Worm (Caenorhabditis elegans) whole organism, young adult: ENCODE results near the gene ran-3.

ENCODE experiments used
- F49E8.2 ChIP-seq: sonication (generic microtip); optimal IDR thresholded peaks from 3 replicates; lab custom pipeline; 2017; ENCODE audit warnings: missing genetic modification characterization, mild to moderate bottlenecking, missing compliant biosample characterization, antibody characterized with exemption, moderate library complexity; ENCODE audit not compliant: insufficient read depth
- F55B11.4 ChIP-seq: sonication (generic microtip); optimal IDR thresholded peaks from 2 replicates; lab custom pipeline; 2016; ENCODE audit warnings: missing compliant biosample characterization, missing genetic modification characterization, borderline replicate concordance; ENCODE audit not compliant: insufficient read depth
- aptf-3 ChIP-seq: fragments of 200-800 bp; sonication (Bioruptor generic); IDR thresholded peaks from 2 replicates; pipeline ENCODE4 v1.3.6; 2022; ENCODE audit warnings: missing genetic modification characterization, missing compliant biosample characterization
- ceh-40 ChIP-seq: fragments of 200-800 bp; sonication (Bioruptor generic); IDR thresholded peaks from 2 replicates; pipeline ENCODE4 v1.3.6; 2022; ENCODE audit warnings: missing genetic modification characterization, missing compliant biosample characterization
- hlh-26 ChIP-seq: fragments of 200-800 bp; sonication (Bioruptor generic); conservative IDR thresholded peaks from 2 replicates; pipeline ENCODE4 v1.3.6; 2022; ENCODE audit warnings: missing genetic modification reagents, missing genetic modification characterization, missing compliant biosample characterization
- hmg-20 ChIP-seq: fragments of 200-800 bp; sonication (Bioruptor generic); IDR thresholded peaks from 2 replicates; pipeline ENCODE4 v1.3.6; 2022; ENCODE audit warnings: missing genetic modification reagents, missing genetic modification characterization, missing compliant biosample characterization
- lin-26 ChIP-seq: fragments of 200-800 bp; sonication (Bioruptor generic); IDR thresholded peaks from 2 replicates; pipeline ENCODE4 v1.3.6; 2022; ENCODE audit warnings: missing genetic modification reagents, missing genetic modification characterization, missing compliant biosample characterization
- nfya-1 ChIP-seq: sonication (generic microtip); optimal IDR thresholded peaks from 2 replicates; lab custom pipeline; 2017; ENCODE audit warnings: antibody characterized with exemption, missing compliant biosample characterization, missing genetic modification characterization, borderline replicate concordance; ENCODE audit not compliant: insufficient read depth
- nfyb-1 ChIP-seq: fragments of 200-800 bp; sonication (Bioruptor generic); IDR thresholded peaks from 2 replicates; pipeline ENCODE4 v1.3.6; 2022; ENCODE audit warnings: missing genetic modification reagents, missing genetic modification characterization, missing compliant biosample characterization
- nhr-90 ChIP-seq: sonication (generic microtip); optimal IDR thresholded peaks from 2 replicates; lab custom pipeline; 2016; ENCODE audit warnings: missing genotype, mild to moderate bottlenecking, missing genetic modification characterization, missing compliant biosample characterization
- pha-4 ChIP-seq: fragments of 150-350 bp; sonication (generic microtip); optimal IDR thresholded peaks from 2 replicates; lab custom pipeline; 2014; ENCODE audit warnings: missing biosample characterization, missing genetic modification reagents, missing genetic modification characterization
- tbx-9 ChIP-seq: sonication (generic microtip); optimal IDR thresholded peaks from 2 replicates; lab custom pipeline; 2016; ENCODE audit warnings: borderline replicate concordance, missing genetic modification characterization, inconsistent platforms, missing compliant biosample characterization
- ztf-6 ChIP-seq: fragments of 200-800 bp; sonication (Bioruptor generic); IDR thresholded peaks from 2 replicates; pipeline ENCODE4 v1.3.6; 2022; ENCODE audit warnings: missing genetic modification reagents, missing genetic modification characterization, missing compliant biosample characterization

- TF ChIP-seq tbx-9 (tag; lab: Kevin White, UChicago) (no peak), lin-26 (no peak), F49E8.2 (no peak), nfya-1 (tag; lab: Kevin White, UChicago) (no peak), hlh-26 (no peak), pha-4 (tag; lab: Kevin White, UChicago) (no peak), ztf-6 (GFP tag; lab: Robert Waterston, UW) (no peak), aptf-3 (GFP tag; lab: Robert Waterston, UW) (no peak), hmg-20 (GFP tag; lab: Robert Waterston, UW) (no peak), F55B11.4 (tag; lab: Kevin White, UChicago) (no peak), nfyb-1 (GFP tag; lab: Robert Waterston, UW) (no peak), nhr-90 (tag; lab: Kevin White, UChicago) (no peak), ceh-40 (GFP tag; lab: Robert Waterston, UW) (no peak)
Measured at ce11 chrII:8312012-8312411, 12.8 kb downstream of the ran-3 start.
